Fruit fly (Drosophila melanogaster): ENCODE results near the gene Cals.

Gene Cals

dm6 chr4:1064219-1064618 is 58.9 kb downstream of the Cals start (continued):
- TF ChIP-seq onecut (GFP tag; IDR thresholded peaks at IDR 0.05) = no peak
- TF ChIP-seq luna (GFP tag; optimal IDR thresholded peaks at IDR 0.05) = no peak
- TF ChIP-seq CG16815 (GFP tag; optimal IDR thresholded peaks at IDR 0.05) = no peak
- no peak for TF ChIP-seq HLH4C (GFP tag; IDR thresholded peaks at IDR 0.05; ENCODE audit: partially characterized antibody)
- TF ChIP-seq chm (GFP tag; IDR thresholded peaks at IDR 0.05) = no peak
- peak; percentile 45; the same call in 2 of the 3 replicates for TF ChIP-seq CG17361 (GFP tag; IDR thresholded peaks at IDR 0.05)
- TF ChIP-seq CG3726 (GFP tag; IDR thresholded peaks at IDR 0.05) = no peak
- no peak for TF ChIP-seq CG15514 (GFP tag; optimal IDR thresholded peaks at IDR 0.05)
- no peak for TF ChIP-seq CG17186 (GFP tag; optimal IDR thresholded peaks at IDR 0.05)
- TF ChIP-seq CG1602 (GFP tag; optimal IDR thresholded peaks at IDR 0.05) = peak; percentile 9
- TF ChIP-seq rib (GFP tag; IDR thresholded peaks at IDR 0.05) = no peak
- TF ChIP-seq btn (GFP tag; optimal IDR thresholded peaks at IDR 0.05) = no peak
- TF ChIP-seq CG15011 (GFP tag; optimal IDR thresholded peaks at IDR 0.05) = no peak
- TF ChIP-seq ftz-f1 (GFP tag; optimal IDR thresholded peaks at IDR 0.05) = no peak
- TF ChIP-seq CG10366 (GFP tag; IDR thresholded peaks at IDR 0.05) = 0 out of 2 replicates have a peak, but pooled peaks have one; percentile 18
- TF ChIP-seq ac (GFP tag; optimal IDR thresholded peaks at IDR 0.05) = no peak
- TF ChIP-seq sc (optimal IDR thresholded peaks at IDR 0.05) = no peak
- TF ChIP-seq sc (GFP tag; optimal IDR thresholded peaks at IDR 0.05) = no peak
- TF ChIP-seq chif (GFP tag; optimal IDR thresholded peaks at IDR 0.05) = no peak
- peak; percentile 26 for TF ChIP-seq dmrt99B (tag; optimal IDR thresholded peaks at IDR 0.05)
- TF ChIP-seq CG9215 (GFP tag; IDR thresholded peaks at IDR 0.05) = no peak
- TF ChIP-seq sob (GFP tag; IDR thresholded peaks at IDR 0.05) = no peak
- TF ChIP-seq CG31388 (GFP tag; optimal IDR thresholded peaks at IDR 0.05) = no peak
- TF ChIP-seq shn (GFP tag; optimal IDR thresholded peaks at IDR 0.05) = no peak
- TF ChIP-seq Dfd (GFP tag; optimal IDR thresholded peaks at IDR 0.05) = no peak
- TF ChIP-seq nmo (GFP tag; optimal IDR thresholded peaks at IDR 0.05) = peak; percentile 10
- TF ChIP-seq CrebB (tag; optimal IDR thresholded peaks at IDR 0.05) = no peak
- TF ChIP-seq CG12236 (GFP tag; optimal IDR thresholded peaks at IDR 0.05) = no peak
- TF ChIP-seq CG10462 (GFP tag; optimal IDR thresholded peaks at IDR 0.05) = no peak
- no peak for TF ChIP-seq Neu2 (GFP tag; optimal IDR thresholded peaks at IDR 0.05; ENCODE audit: borderline replicate concordance)
- TF ChIP-seq Mad (GFP tag; optimal IDR thresholded peaks at IDR 0.05) = no peak
- TF ChIP-seq CG11398 (GFP tag; optimal IDR thresholded peaks at IDR 0.05) = no peak
- no peak for TF ChIP-seq knrl (GFP tag; IDR thresholded peaks at IDR 0.05; ENCODE audit: partially characterized antibody)
- no peak for TF ChIP-seq al (GFP tag; IDR thresholded peaks at IDR 0.05)
- no peak for TF ChIP-seq dan (GFP tag; IDR thresholded peaks at IDR 0.05)
- no peak for TF ChIP-seq D (optimal IDR thresholded peaks at IDR 0.05)
- peak; percentile 14 for TF ChIP-seq D (GFP tag; optimal IDR thresholded peaks at IDR 0.05)
- TF ChIP-seq MBD-R2 (GFP tag; IDR thresholded peaks at IDR 0.05) = no peak
- TF ChIP-seq tap (tag; optimal IDR thresholded peaks at IDR 0.05) = no peak
- no peak for TF ChIP-seq eve (GFP tag; optimal IDR thresholded peaks at IDR 0.05)
- no peak for TF ChIP-seq hth (optimal IDR thresholded peaks at IDR 0.05)
- TF ChIP-seq crol (GFP tag; IDR thresholded peaks at IDR 0.05) = no peak
- TF ChIP-seq tin (GFP tag; optimal IDR thresholded peaks at IDR 0.05) = peak; percentile 24
- no peak for TF ChIP-seq ssp (GFP tag; IDR thresholded peaks at IDR 0.05)
- TF ChIP-seq Eip74EF (GFP tag; optimal IDR thresholded peaks at IDR 0.05) = no peak
- TF ChIP-seq pnt (GFP tag; optimal IDR thresholded peaks at IDR 0.05) = no peak
- no peak for TF ChIP-seq kah (GFP tag; optimal IDR thresholded peaks at IDR 0.05)
- no peak for TF ChIP-seq Dll (GFP tag; IDR thresholded peaks at IDR 0.05; ENCODE audit: partially characterized antibody)
- TF ChIP-seq CG18262 (tag; optimal IDR thresholded peaks at IDR 0.05) = peak; percentile 36
- TF ChIP-seq CG3995 (GFP tag; optimal IDR thresholded peaks at IDR 0.05) = no peak
- TF ChIP-seq CG10654 (GFP tag; optimal IDR thresholded peaks at IDR 0.05) = peak; percentile 36
- TF ChIP-seq aop (GFP tag; IDR thresholded peaks at IDR 0.05) = no peak
- no peak for TF ChIP-seq Dref (GFP tag; IDR thresholded peaks at IDR 0.05)
- TF ChIP-seq CG30403 (GFP tag; optimal IDR thresholded peaks at IDR 0.05) = peak; percentile 7
